Fruit fly (Drosophila melanogaster) whole organism, wandering third instar larva: ENCODE results near the gene CG7916.

Experiments used
- Abd-B ChIP-seq: fragments of >200 bp; optimal IDR thresholded peaks from 2 replicates; lab custom pipeline; 2017; ENCODE audit warnings: missing biosample characterization, missing genetic modification characterization
- CG32264 ChIP-seq: fragments of 200-800 bp; sonication (Bioruptor generic); optimal IDR thresholded peaks from 2 replicates; lab custom pipeline; 2016; ENCODE audit warnings: missing biosample characterization, missing genetic modification characterization
- CG9705 ChIP-seq: fragments of 200-800 bp; sonication (Bioruptor generic); optimal IDR thresholded peaks from 2 replicates; lab custom pipeline; 2018; ENCODE audit warnings: missing biosample characterization, mild to moderate bottlenecking, missing genetic modification characterization
- CrebA ChIP-seq: fragments of 200-800 bp; sonication (Bioruptor generic); optimal IDR thresholded peaks from 2 replicates; lab custom pipeline; 2016; ENCODE audit warnings: missing biosample characterization, mild to moderate bottlenecking, missing genetic modification characterization, borderline replicate concordance
- Dif ChIP-seq: fragments of 200-275, 200-300 bp; sonication (Bioruptor generic); optimal IDR thresholded peaks from 2 replicates; lab custom pipeline; 2018; ENCODE audit warnings: missing biosample characterization, missing genetic modification characterization; ENCODE audit not compliant: partially characterized antibody
- Hnf4 ChIP-seq: fragments of 200-800 bp; sonication (Bioruptor generic); optimal IDR thresholded peaks from 2 replicates; lab custom pipeline; 2016; ENCODE audit warnings: missing biosample characterization, mild to moderate bottlenecking, missing genetic modification characterization
- Hr78 ChIP-seq: fragments of >200 bp; optimal IDR thresholded peaks from 2 replicates; lab custom pipeline; 2017; ENCODE audit warnings: missing biosample characterization, missing genetic modification characterization
- Hr83 ChIP-seq: fragments of 200-300 bp; sonication (Bioruptor generic); optimal IDR thresholded peaks from 2 replicates; lab custom pipeline; 2016; ENCODE audit warnings: missing biosample characterization, mild to moderate bottlenecking, missing genetic modification characterization, moderate library complexity; ENCODE audit not compliant: poor library complexity, severe bottlenecking
- Jra ChIP-seq: sonication (Bioruptor generic); optimal IDR thresholded peaks from 2 replicates; lab custom pipeline; 2016; ENCODE audit warnings: missing biosample characterization, missing genetic modification characterization
- Mio ChIP-seq: sonication (Bioruptor generic); optimal IDR thresholded peaks from 2 replicates; lab custom pipeline; 2016; ENCODE audit warnings: missing biosample characterization, missing genetic modification characterization
- N ChIP-seq: fragments of >200 bp; optimal IDR thresholded peaks from 2 replicates; lab custom pipeline; 2018; ENCODE audit warnings: missing biosample characterization, missing external identifiers, missing genetic modification characterization
- OdsH ChIP-seq: fragments of 200-800 bp; sonication (Bioruptor generic); optimal IDR thresholded peaks from 2 replicates; lab custom pipeline; 2016; ENCODE audit warnings: missing biosample characterization, mild to moderate bottlenecking, missing genetic modification characterization
- Rel ChIP-seq, 2 experiments: fragments of 200-800 bp; sonication (Bioruptor generic) in 1 of 2; optimal IDR thresholded peaks; 2 replicates in 1 of 2; 3 replicates in 1 of 2; lab custom pipeline; 2016 to 2019; ENCODE audit warnings: mild to moderate bottlenecking in 2 of 2, missing biosample characterization in 2 of 2, missing genetic modification characterization in 2 of 2, moderate library complexity in 1 of 2
- Sp1 ChIP-seq: fragments of 200-800 bp; sonication (Bioruptor generic); optimal IDR thresholded peaks from 3 replicates; lab custom pipeline; 2019; ENCODE audit warnings: missing biosample characterization, mild to moderate bottlenecking, missing genetic modification characterization, moderate library complexity
- br ChIP-seq: fragments of 200-800 bp; sonication (Bioruptor generic); optimal IDR thresholded peaks from 2 replicates; lab custom pipeline; 2016; ENCODE audit warnings: missing biosample characterization, missing genetic modification characterization
- dl ChIP-seq, 2 experiments: fragments of 175-275, 200-275 bp in 1 of 2; fragments of 200-275 bp in 1 of 2; sonication (Bioruptor generic); optimal IDR thresholded peaks; lab custom pipeline; 2018; ENCODE audit warnings: mild to moderate bottlenecking in 2 of 2, missing biosample characterization in 2 of 2, missing genetic modification characterization in 2 of 2, moderate library complexity in 2 of 2; ENCODE audit not compliant: partially characterized antibody in 2 of 2, insufficient read depth in 1 of 2
- dmrt93B ChIP-seq: fragments of 200-800 bp; sonication (Bioruptor generic); optimal IDR thresholded peaks from 2 replicates; lab custom pipeline; 2018; ENCODE audit warnings: missing biosample characterization, mild to moderate bottlenecking, missing genetic modification characterization
- dsf ChIP-seq: sonication (Bioruptor generic); optimal IDR thresholded peaks from 2 replicates; lab custom pipeline; 2016; ENCODE audit warnings: missing biosample characterization, missing genetic modification characterization, borderline replicate concordance
- foxo ChIP-seq, 2 experiments: fragments of 200-800 bp; sonication (Bioruptor generic); optimal IDR thresholded peaks; 2 replicates in 1 of 2; 3 replicates in 1 of 2; lab custom pipeline; 2016 to 2017; ENCODE audit warnings: missing biosample characterization in 2 of 2, missing genetic modification characterization in 2 of 2
- fru ChIP-seq: fragments of 200-800 bp; sonication (Bioruptor generic); optimal IDR thresholded peaks from 3 replicates; lab custom pipeline; 2016; ENCODE audit warnings: missing biosample characterization, mild to moderate bottlenecking, missing genetic modification characterization
- h ChIP-seq: fragments of 200-800 bp; sonication (Bioruptor generic); optimal IDR thresholded peaks from 3 replicates; lab custom pipeline; 2016; ENCODE audit warnings: missing biosample characterization, mild to moderate bottlenecking, missing genetic modification characterization
- jim ChIP-seq: fragments of 175-275, 200-325 bp; sonication (Bioruptor generic); optimal IDR thresholded peaks from 2 replicates; lab custom pipeline; 2016; ENCODE audit warnings: missing biosample characterization, mild to moderate bottlenecking, missing genetic modification characterization
- lola ChIP-seq: fragments of >200 bp; optimal IDR thresholded peaks from 2 replicates; lab custom pipeline; 2017; ENCODE audit warnings: missing biosample characterization, missing genetic modification characterization
- pan ChIP-seq: fragments of >200 bp; optimal IDR thresholded peaks from 2 replicates; lab custom pipeline; 2017
- psq ChIP-seq: fragments of 200-800 bp; sonication (Bioruptor generic); optimal IDR thresholded peaks from 3 replicates; lab custom pipeline; 2017; ENCODE audit warnings: missing biosample characterization, mild to moderate bottlenecking, missing genetic modification characterization, moderate library complexity
- rgr ChIP-seq: fragments of 200-800 bp; sonication (Bioruptor generic); optimal IDR thresholded peaks from 3 replicates; lab custom pipeline; 2016; ENCODE audit warnings: missing biosample characterization, mild to moderate bottlenecking, missing genetic modification characterization
- sv ChIP-seq: fragments of 200-800 bp; sonication (Bioruptor generic); optimal IDR thresholded peaks from 3 replicates; lab custom pipeline; 2016; ENCODE audit warnings: missing biosample characterization, missing genetic modification characterization
- tai ChIP-seq: sonication (Bioruptor generic); optimal IDR thresholded peaks from 2 replicates; lab custom pipeline; 2016; ENCODE audit warnings: missing biosample characterization, missing genetic modification characterization
- woc ChIP-seq: sonication (Bioruptor generic); optimal IDR thresholded peaks from 2 replicates; lab custom pipeline; 2016; ENCODE audit warnings: missing biosample characterization, mild to moderate bottlenecking, missing genetic modification characterization

Gene CG7916

dm6 chr2L:13807959-13808358, 38.6 kb upstream of the CG7916 start:
- TF ChIP-seq Sp1 = peak; percentile 38
- no peak for TF ChIP-seq fru (GFP tag; lab: Kevin White, UChicago)
- TF ChIP-seq Hr78 (GFP tag; lab: Kevin White, UChicago) = no peak
- no peak for TF ChIP-seq jim (GFP tag; lab: Kevin White, UChicago)
- no peak for TF ChIP-seq tai (GFP tag; lab: Kevin White, UChicago)
- no peak for TF ChIP-seq dmrt93B (GFP tag; lab: Kevin White, UChicago)
- TF ChIP-seq OdsH (GFP tag; lab: Kevin White, UChicago) = peak; percentile 34
- TF ChIP-seq Abd-B = no peak
- peak; percentile 64 for TF ChIP-seq Hr83
- TF ChIP-seq rgr (GFP tag; lab: Kevin White, UChicago) = peak; percentile 45
- TF ChIP-seq CG32264 = peak; percentile 3
- TF ChIP-seq CG9705 (GFP tag; lab: Kevin White, UChicago) = no peak
- TF ChIP-seq dsf = no peak

DNA sequence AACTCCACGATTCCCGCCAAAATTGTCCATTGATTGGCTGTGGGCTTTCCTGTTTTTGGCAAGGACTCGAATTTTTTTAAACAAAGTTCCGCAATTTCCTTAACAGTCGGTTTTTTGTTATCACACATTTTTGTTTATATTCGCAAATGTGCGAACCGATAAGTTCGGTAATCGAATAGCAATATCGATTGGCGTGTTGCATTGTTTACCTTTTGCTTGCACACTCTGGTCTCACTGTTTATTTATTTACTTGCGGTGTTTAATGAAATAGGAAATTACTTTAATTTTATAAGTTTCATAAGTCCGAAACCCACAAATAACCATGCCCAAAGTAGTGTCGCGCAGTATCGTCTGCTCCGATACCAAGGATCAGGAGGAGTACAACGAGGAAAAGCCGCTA, 35.2 kb upstream of the CG7916 start, which contains the start of the genes Adat1 and CG16865:
Gene Adat1 (minus strand): TSS at position 152 of the 400 bp plus-strand sequence.
Gene CG16865 (plus strand): TSS at position 200 of the 400 bp plus-strand sequence.
- TF ChIP-seq CG32264 = no peak
- TF ChIP-seq Jra (GFP tag; lab: Kevin White, UChicago) = no peak
- no peak for TF ChIP-seq Mio
- no peak for TF ChIP-seq Sp1
- TF ChIP-seq CG9705 (GFP tag; lab: Kevin White, UChicago) = peak; percentile 15
- no peak for TF ChIP-seq pan (lab: Kevin White, UChicago)
- no peak for TF ChIP-seq lola (GFP tag; lab: Kevin White, UChicago)
- TF ChIP-seq sv = no peak
- peak; percentile 21 for TF ChIP-seq Hr83
- no peak for TF ChIP-seq Rel (GFP tag; optimal IDR thresholded peaks at IDR 0.05; lab: Kevin White, UChicago)
- no peak for TF ChIP-seq Rel (tag; optimal IDR thresholded peaks at IDR 0.05; lab: Kevin White, UChicago)
- no peak for TF ChIP-seq CrebA (GFP tag; lab: Kevin White, UChicago)
- TF ChIP-seq dmrt93B (GFP tag; lab: Kevin White, UChicago) = no peak
- TF ChIP-seq OdsH (GFP tag; lab: Kevin White, UChicago) = no peak
- no peak for TF ChIP-seq Hnf4 (GFP tag; lab: Kevin White, UChicago)

DNA sequence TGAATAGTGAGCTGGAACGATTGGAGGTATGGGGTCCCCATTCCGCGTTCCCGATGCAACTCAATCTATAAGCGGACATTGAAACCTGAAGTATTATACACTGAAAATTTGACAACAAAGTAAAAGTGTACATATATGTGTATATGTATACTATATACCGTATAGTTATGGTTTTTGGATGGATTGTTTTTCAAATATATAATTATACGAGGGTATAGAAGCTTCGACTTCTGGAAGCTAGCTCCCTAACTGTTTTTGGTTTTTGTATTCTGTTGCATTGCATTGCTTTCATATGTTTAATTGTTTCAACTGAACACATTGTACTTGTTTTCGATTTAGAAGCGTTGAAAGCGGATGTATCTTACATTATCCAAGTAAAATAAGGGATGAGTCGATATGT, 33.4 kb upstream of the CG7916 start, which contains the start of gene CG16888:
Gene CG16888 (minus strand): TSS at position 101 of the 400 bp plus-strand sequence.
- no peak for TF ChIP-seq OdsH (GFP tag; lab: Kevin White, UChicago)
- TF ChIP-seq h = no peak
- TF ChIP-seq br (GFP tag; lab: Kevin White, UChicago) = no peak
- no peak for TF ChIP-seq Rel (GFP tag; optimal IDR thresholded peaks at IDR 0.05; lab: Kevin White, UChicago)
- no peak for TF ChIP-seq Rel (tag; optimal IDR thresholded peaks at IDR 0.05; lab: Kevin White, UChicago)
- TF ChIP-seq Hr83 = no peak
- no peak for TF ChIP-seq dmrt93B (GFP tag; lab: Kevin White, UChicago)
- TF ChIP-seq foxo (GFP tag; optimal IDR thresholded peaks at IDR 0.05; lab: Kevin White, UChicago) = no peak
- no peak for TF ChIP-seq lola (GFP tag; lab: Kevin White, UChicago)
- no peak for TF ChIP-seq CrebA (GFP tag; lab: Kevin White, UChicago)
- no peak for TF ChIP-seq dl (GFP tag; optimal IDR thresholded peaks at IDR 0.05; lab: Kevin White, UChicago; ENCODE audit: insufficient read depth in 1 of 2, partially characterized antibody in 2 of 2)
- TF ChIP-seq psq = no peak
- TF ChIP-seq rgr (GFP tag; lab: Kevin White, UChicago) = no peak
- TF ChIP-seq woc (GFP tag; lab: Kevin White, UChicago) = no peak
- no peak for TF ChIP-seq N (GFP tag; lab: Kevin White, UChicago)
- no peak for TF ChIP-seq Dif (GFP tag; lab: Kevin White, UChicago)
- TF ChIP-seq Jra (GFP tag; lab: Kevin White, UChicago) = no peak
- no peak for TF ChIP-seq Hr78 (GFP tag; lab: Kevin White, UChicago)
- TF ChIP-seq jim (GFP tag; lab: Kevin White, UChicago) = no peak
- TF ChIP-seq Mio = no peak
- no peak for TF ChIP-seq sv

DNA sequence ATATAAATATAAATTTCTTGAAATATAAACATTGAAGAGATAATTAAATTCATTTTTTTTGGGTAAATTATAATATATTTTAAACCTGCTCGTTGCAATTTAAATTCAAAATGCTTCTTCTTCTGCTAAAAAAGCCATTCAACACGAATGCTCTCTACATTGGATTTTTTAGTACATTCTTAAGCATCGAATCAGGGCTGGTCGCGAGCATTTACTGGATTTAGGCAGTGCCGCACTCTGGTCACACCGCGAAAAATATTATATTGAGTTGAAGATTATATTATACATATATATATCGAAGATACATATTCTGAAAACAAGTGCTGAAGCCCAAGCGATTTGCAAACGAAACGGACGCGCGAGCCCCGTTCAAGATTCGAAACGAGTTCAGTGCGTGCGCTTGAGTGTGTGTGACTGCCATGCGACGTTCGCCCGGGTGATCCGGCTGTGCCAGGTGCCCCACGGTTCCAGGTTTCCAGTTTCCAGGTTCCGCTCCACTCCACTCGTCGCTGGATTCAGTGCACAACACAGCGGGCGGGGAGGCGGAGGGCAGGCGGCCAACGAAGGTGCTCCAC, 32.9 kb upstream of the CG7916 start, which contains the start of gene Sos:
Gene Sos (plus strand): TSS at position 213 of the 575 bp plus-strand sequence.
- TF ChIP-seq Mio (no peak), Rel (GFP tag; optimal IDR thresholded peaks at IDR 0.05; lab: Kevin White, UChicago) (no peak), Rel (tag; optimal IDR thresholded peaks at IDR 0.05; lab: Kevin White, UChicago) (peak; percentile 45)
